Fruit fly (Drosophila melanogaster): ENCODE data around the gene CG13607.

- TF ChIP-seq psq (optimal IDR thresholded peaks at IDR 0.05) = no peak
- TF ChIP-seq insv (optimal IDR thresholded peaks at IDR 0.05) = no peak
- TF ChIP-seq Myc (optimal IDR thresholded peaks at IDR 0.05) = no peak
- no peak for TF ChIP-seq Sin3A (optimal IDR thresholded peaks at IDR 0.05)
- TF ChIP-seq ttk (optimal IDR thresholded peaks at IDR 0.05) = no peak
- TF ChIP-seq h (optimal IDR thresholded peaks at IDR 0.05) = no peak
These were observed 6.2 kb upstream of the CG13607 start for dm6 chr3R:24122369-24122768.

All from Kc167 (cell line).